Worm (Caenorhabditis elegans): ENCODE measurements around the gene ceh-76.

ce11 chrV:8039606-8040005, 45.1 kb upstream of the ceh-76 start:
- no peak for TF ChIP-seq npax-4 (tag; optimal IDR thresholded peaks at IDR 0.05)
- no peak for TF ChIP-seq fkh-6 (tag; optimal IDR thresholded peaks at IDR 0.05)
- TF ChIP-seq zip-5 (tag; optimal IDR thresholded peaks at IDR 0.05), result no peak
- no peak for TF ChIP-seq ceh-6 (GFP tag; optimal IDR thresholded peaks at IDR 0.05)
- no peak for TF ChIP-seq ama-1 (optimal IDR thresholded peaks at IDR 0.05)

Data from whole organism, late embryonic.